Fruit fly (Drosophila melanogaster) whole organism, adult: ENCODE results near the gene CG32483.
A peak's percentile ranks its signal among the peaks of the same experiment; 100 is the strongest.

ENCODE experiments used
- CG12768 ChIP-seq: fragments of 200-800 bp; sonication (Bioruptor generic); optimal IDR thresholded peaks from 2 replicates; lab custom pipeline; 2017; ENCODE audit warnings: missing biosample characterization, missing genetic modification characterization, mild to moderate bottlenecking, moderate library complexity, missing genetic modification reagents
- CG1620 ChIP-seq: fragments of 200-800 bp; sonication (Bioruptor generic); optimal IDR thresholded peaks from 2 replicates; lab custom pipeline; 2016; ENCODE audit warnings: missing biosample characterization, missing genetic modification characterization
- CG7101 ChIP-seq: fragments of 200-800 bp; sonication (Bioruptor generic); optimal IDR thresholded peaks from 2 replicates; lab custom pipeline; 2018; ENCODE audit warnings: missing biosample characterization, mild to moderate bottlenecking, missing genetic modification characterization, moderate library complexity
- Clk ChIP-seq: fragments of 200-800 bp; sonication (Bioruptor generic); optimal IDR thresholded peaks from 2 replicates; lab custom pipeline; 2017; ENCODE audit warnings: missing biosample characterization, missing genetic modification characterization
- Crg-1 ChIP-seq: fragments of 200-800 bp; sonication (Bioruptor generic); optimal IDR thresholded peaks from 2 replicates; lab custom pipeline; 2016; ENCODE audit warnings: missing biosample characterization, missing genetic modification characterization
- Hr96 ChIP-seq: fragments of 200-800 bp; sonication (Bioruptor generic); optimal IDR thresholded peaks from 2 replicates; lab custom pipeline; 2016; ENCODE audit warnings: missing biosample characterization, missing genetic modification characterization
- cic ChIP-seq: fragments of 200-800 bp; sonication (Bioruptor generic); optimal IDR thresholded peaks from 2 replicates; lab custom pipeline; 2017; ENCODE audit warnings: missing biosample characterization, mild to moderate bottlenecking, missing genetic modification characterization, moderate library complexity
- kay ChIP-seq: fragments of 200-800 bp; sonication (Bioruptor generic); peaks from one replicate; lab custom pipeline; 2016; ENCODE audit warnings: missing biosample characterization, missing genetic modification characterization, borderline replicate concordance
- ovo ChIP-seq: fragments of 200-800 bp; sonication (Bioruptor generic); optimal IDR thresholded peaks from 2 replicates; lab custom pipeline; 2016; ENCODE audit warnings: missing biosample characterization, missing genetic modification characterization
- tj ChIP-seq: fragments of 200-800 bp; sonication (Bioruptor generic); optimal IDR thresholded peaks from 3 replicates; lab custom pipeline; 2017; ENCODE audit warnings: missing biosample characterization, mild to moderate bottlenecking, missing genetic modification characterization, moderate library complexity

The CG32483 gene

DNA sequence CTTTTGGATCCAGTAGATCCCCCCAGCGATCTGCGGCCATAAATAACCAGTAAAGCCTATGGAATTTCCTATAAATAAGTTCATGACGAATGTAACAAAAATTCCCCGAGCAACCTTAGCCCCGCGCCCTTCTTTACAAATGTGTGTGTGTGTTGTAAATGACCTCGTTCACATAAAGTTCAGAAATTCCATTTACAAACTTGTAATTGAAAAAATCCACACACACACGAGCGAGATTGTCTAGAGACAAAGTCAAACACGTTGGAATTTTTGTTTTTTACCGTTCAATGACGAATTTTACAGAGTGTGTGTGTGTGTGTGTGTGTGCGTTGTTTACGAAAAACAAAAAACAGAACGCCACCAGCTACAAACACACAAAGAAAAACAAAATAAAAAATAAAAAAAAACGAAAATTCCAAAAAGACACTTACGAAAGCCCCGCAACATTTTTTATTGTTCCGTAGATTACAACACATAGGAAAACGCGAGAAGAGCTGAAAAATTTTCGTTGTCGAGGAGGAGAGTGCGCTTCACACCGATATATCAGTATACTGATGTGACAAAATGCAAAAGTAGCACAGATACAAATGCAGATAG is 51.0 kb downstream of the CG32483 start:
- TF ChIP-seq tj: no peak
- TF ChIP-seq ovo: no peak
- TF ChIP-seq CG12768: no peak
- TF ChIP-seq Hr96 (GFP tag; lab: Kevin White, UChicago): peak; percentile 16
- TF ChIP-seq CG7101 (tag; lab: Kevin White, UChicago): no peak
- no peak for TF ChIP-seq Clk (GFP tag; lab: Kevin White, UChicago)
- TF ChIP-seq cic (GFP tag; lab: Kevin White, UChicago): no peak
- peak; percentile 72 for TF ChIP-seq kay (GFP tag; lab: Kevin White, UChicago)
- no peak for TF ChIP-seq Crg-1 (GFP tag; lab: Kevin White, UChicago)
- no peak for TF ChIP-seq CG1620 (GFP tag; lab: Kevin White, UChicago)
